Fruit fly (Drosophila melanogaster) whole organism, embryonic: ENCODE data around the gene alpha4GT2.
A peak's percentile ranks its signal among the peaks of the same experiment; 100 is the strongest.

ENCODE experiments used
- ATbp ChIP-seq: fragments of 200-800 bp; sonication (Bioruptor generic); optimal IDR thresholded peaks from 2 replicates; lab custom pipeline; 2017; ENCODE audit warnings: missing biosample characterization, mild to moderate bottlenecking, missing genetic modification characterization, missing genetic modification reagents
- BtbVII ChIP-seq: fragments of 200-800 bp; sonication (Bioruptor generic); optimal IDR thresholded peaks from 3 replicates; lab custom pipeline; 2017; ENCODE audit warnings: missing biosample characterization, mild to moderate bottlenecking, missing genetic modification characterization
- C15 ChIP-seq: fragments of 200-800 bp; sonication (Bioruptor generic); IDR thresholded peaks from 3 replicates; pipeline ENCODE4 v1.3.6; 2022; ENCODE audit warnings: missing biosample characterization, missing genetic modification characterization
- CG10321 ChIP-seq: fragments of 200-800 bp; sonication (Bioruptor generic); IDR thresholded peaks from 2 replicates; pipeline ENCODE4 v1.3.6; 2022; ENCODE audit warnings: missing biosample characterization, missing genetic modification characterization
- CG10565 ChIP-seq: fragments of 200-800 bp; sonication (Bioruptor generic); optimal IDR thresholded peaks from 3 replicates; lab custom pipeline; 2016; ENCODE audit warnings: missing biosample characterization, mild to moderate bottlenecking, missing genetic modification characterization
- CG11247 ChIP-seq: fragments of 200-800 bp; sonication (Bioruptor generic); IDR thresholded peaks from 2 replicates; pipeline ENCODE4 v1.3.6; 2022; ENCODE audit warnings: missing biosample characterization, missing genetic modification characterization
- CG11398 ChIP-seq: fragments of 200-800 bp; sonication (Bioruptor generic); optimal IDR thresholded peaks from 2 replicates; lab custom pipeline; 2016; ENCODE audit warnings: missing biosample characterization, missing genetic modification characterization
- CG11696 ChIP-seq: fragments of 200-800 bp; sonication (Bioruptor generic); IDR thresholded peaks from 2 replicates; pipeline ENCODE4 v1.3.6; 2022; ENCODE audit warnings: missing biosample characterization, missing genetic modification characterization
- CG1233 ChIP-seq: fragments of 200-800 bp; sonication (Bioruptor generic); optimal IDR thresholded peaks from 4 replicates; lab custom pipeline; 2018; ENCODE audit warnings: missing biosample characterization, mild to moderate bottlenecking, missing genetic modification characterization
- CG1647 ChIP-seq: fragments of 200-800 bp; sonication (Bioruptor generic); optimal IDR thresholded peaks from 3 replicates; lab custom pipeline; 2016; ENCODE audit warnings: missing biosample characterization, missing genetic modification characterization
- CG16813 ChIP-seq: fragments of 200-800 bp; sonication (Bioruptor generic); IDR thresholded peaks from 3 replicates; pipeline ENCODE4 v1.3.6; 2022; ENCODE audit warnings: missing biosample characterization, missing genetic modification characterization; ENCODE audit not compliant: partially characterized antibody
- CG17186 ChIP-seq: fragments of 200-800 bp; sonication (Bioruptor generic); optimal IDR thresholded peaks from 3 replicates; lab custom pipeline; 2017; ENCODE audit warnings: missing biosample characterization, missing genetic modification reagents, missing genetic modification characterization
- CG2120 ChIP-seq: fragments of 200-800 bp; sonication (Bioruptor generic); optimal IDR thresholded peaks from 3 replicates; lab custom pipeline; 2016; ENCODE audit warnings: missing biosample characterization, missing genetic modification characterization
- CG34224 ChIP-seq: fragments of 200-800 bp; sonication (Bioruptor generic); IDR thresholded peaks from 3 replicates; pipeline ENCODE4 v1.3.6; 2022; ENCODE audit warnings: missing biosample characterization, missing genetic modification characterization; ENCODE audit not compliant: partially characterized antibody
- CG43689 ChIP-seq: fragments of 200-800 bp; sonication (Bioruptor generic); IDR thresholded peaks from 2 replicates; pipeline ENCODE4 v1.3.6; 2022; ENCODE audit warnings: missing biosample characterization, missing genetic modification characterization
- CG6272 ChIP-seq: fragments of 200-800 bp; sonication (Bioruptor generic); IDR thresholded peaks from 2 replicates; pipeline ENCODE4 v1.3.6; 2022; ENCODE audit warnings: missing biosample characterization, missing genetic modification characterization
- CG6689 ChIP-seq: fragments of 200-800 bp; sonication (Bioruptor generic); IDR thresholded peaks from 2 replicates; pipeline ENCODE4 v1.3.6; 2022; ENCODE audit warnings: missing biosample characterization, missing genetic modification characterization
- CG8944 ChIP-seq: fragments of 200-800 bp; sonication (Bioruptor generic); optimal IDR thresholded peaks from 3 replicates; lab custom pipeline; 2016; ENCODE audit warnings: missing biosample characterization, missing genetic modification characterization
- CG9876 ChIP-seq: fragments of 200-800 bp; sonication (Bioruptor generic); optimal IDR thresholded peaks from 2 replicates; lab custom pipeline; 2016; ENCODE audit warnings: missing biosample characterization, missing genetic modification characterization
- CkIIα-i1 ChIP-seq: fragments of 200-800 bp; sonication (Bioruptor generic); IDR thresholded peaks from 2 replicates; pipeline ENCODE4 v1.3.6; 2022; ENCODE audit warnings: missing biosample characterization, missing genetic modification characterization
- Deaf1 ChIP-seq: fragments of 200-800 bp; optimal IDR thresholded peaks from 3 replicates; lab custom pipeline; 2019; ENCODE audit warnings: missing biosample characterization, mild to moderate bottlenecking, missing genetic modification characterization, moderate library complexity
- E2f1 ChIP-seq: fragments of 200-800 bp; sonication (Bioruptor generic); IDR thresholded peaks from 2 replicates; pipeline ENCODE4 v1.3.6; 2022; ENCODE audit warnings: missing biosample characterization, missing genetic modification characterization
- Fer1 ChIP-seq: fragments of 200-800 bp; sonication (Bioruptor generic); optimal IDR thresholded peaks from 2 replicates; lab custom pipeline; 2017; ENCODE audit warnings: missing biosample characterization, mild to moderate bottlenecking, missing genetic modification characterization
- NC2β ChIP-seq: fragments of 200-800 bp; sonication (Bioruptor generic); optimal IDR thresholded peaks from 2 replicates; lab custom pipeline; 2016; ENCODE audit warnings: missing biosample characterization, missing genetic modification characterization
- Oaz ChIP-seq: fragments of 200-800 bp; sonication (Bioruptor generic); IDR thresholded peaks from 2 replicates; pipeline ENCODE4 v1.3.6; 2022; ENCODE audit warnings: missing biosample characterization, missing genetic modification characterization
- Oli ChIP-seq: fragments of 200-800 bp; sonication (Bioruptor generic); optimal IDR thresholded peaks from 2 replicates; lab custom pipeline; 2018; ENCODE audit warnings: missing biosample characterization, mild to moderate bottlenecking, missing genetic modification characterization, moderate library complexity
- Side ChIP-seq: fragments of 200-800 bp; sonication (Bioruptor generic); optimal IDR thresholded peaks from 2 replicates; lab custom pipeline; 2016; ENCODE audit warnings: missing biosample characterization, missing genetic modification characterization
- aop ChIP-seq: fragments of 200-800 bp; sonication (Bioruptor generic); IDR thresholded peaks from 2 replicates; pipeline ENCODE4 v1.3.6; 2022; ENCODE audit warnings: missing biosample characterization, missing genetic modification characterization
- az2 ChIP-seq: fragments of 200-800 bp; sonication (Bioruptor generic); optimal IDR thresholded peaks from 3 replicates; lab custom pipeline; 2016; ENCODE audit warnings: missing biosample characterization, missing genetic modification characterization
- bab2 ChIP-seq: fragments of 200-800 bp; sonication (Bioruptor generic); optimal IDR thresholded peaks from 2 replicates; lab custom pipeline; 2016; ENCODE audit warnings: missing biosample characterization, missing genetic modification characterization
- bowl ChIP-seq: fragments of 200-800 bp; sonication (Bioruptor generic); IDR thresholded peaks from 2 replicates; pipeline ENCODE4 v1.3.6; 2022; ENCODE audit warnings: missing biosample characterization, missing genetic modification characterization
- chif ChIP-seq, 2 experiments: fragments of 200-800 bp; sonication (Bioruptor generic); optimal IDR thresholded peaks; 3 replicates each; lab custom pipeline; 2016; ENCODE audit warnings: missing biosample characterization in 2 of 2, missing genetic modification characterization in 2 of 2
- emc ChIP-seq: fragments of 200-800 bp; sonication (Bioruptor generic); optimal IDR thresholded peaks from 2 replicates; lab custom pipeline; 2016; ENCODE audit warnings: missing biosample characterization, missing genetic modification characterization
- esg ChIP-seq: fragments of 200-800 bp; sonication (Bioruptor generic); conservative IDR thresholded peaks from 2 replicates; pipeline ENCODE4 v1.3.6; 2022; ENCODE audit warnings: missing biosample characterization, missing genetic modification characterization
- fd3F ChIP-seq: fragments of 200-800 bp; sonication (Bioruptor generic); optimal IDR thresholded peaks from 2 replicates; lab custom pipeline; 2018; ENCODE audit warnings: missing biosample characterization, mild to moderate bottlenecking, missing genetic modification characterization, moderate library complexity
- grn ChIP-seq: fragments of 200-800 bp; sonication (Bioruptor generic); optimal IDR thresholded peaks from 3 replicates; lab custom pipeline; 2017; ENCODE audit warnings: missing biosample characterization, missing genetic modification characterization
- gsb-n ChIP-seq: fragments of 200-800 bp; sonication (Bioruptor generic); optimal IDR thresholded peaks from 3 replicates; lab custom pipeline; 2018; ENCODE audit warnings: missing biosample characterization, mild to moderate bottlenecking, missing genetic modification characterization
- kni ChIP-seq: fragments of 200-800 bp; sonication (Bioruptor generic); optimal IDR thresholded peaks from 3 replicates; lab custom pipeline; 2017; ENCODE audit warnings: mild to moderate bottlenecking, missing biosample characterization, missing genetic modification reagents, missing genetic modification characterization
- lov ChIP-seq, 2 experiments: fragments of 200-800 bp in 1 of 2; fragments of >200 bp in 1 of 2; sonication (Bioruptor generic) in 1 of 2; IDR thresholded peaks in 1 of 2; optimal IDR thresholded peaks in 1 of 2; 2 replicates in 1 of 2; 3 replicates in 1 of 2; pipeline versions ENCODE4 v1.3.6 to Lab custom; 2017 to 2022; ENCODE audit warnings: missing biosample characterization in 1 of 2, missing genetic modification characterization in 1 of 2
- nerfin-1 ChIP-seq: fragments of 200-800 bp; sonication (Bioruptor generic); optimal IDR thresholded peaks from 3 replicates; lab custom pipeline; 2019; ENCODE audit warnings: missing biosample characterization, mild to moderate bottlenecking, missing genetic modification characterization, moderate library complexity
- otp ChIP-seq: fragments of 200-800 bp; sonication (Bioruptor generic); IDR thresholded peaks from 3 replicates; pipeline ENCODE4, ENCODE4 v1.3.6; 2022; ENCODE audit warnings: missing biosample characterization, missing genetic modification characterization
- phol ChIP-seq: fragments of 200-800 bp; sonication (Bioruptor generic); optimal IDR thresholded peaks from 3 replicates; lab custom pipeline; 2018; ENCODE audit warnings: missing biosample characterization, mild to moderate bottlenecking, missing genetic modification characterization, moderate library complexity
- prd ChIP-seq, 3 experiments: fragments of >200 bp in 2 of 3; fragments of 200-800 bp in 1 of 3; sonication (Bioruptor generic) in 1 of 3; optimal IDR thresholded peaks in 2 of 3; IDR thresholded peaks in 1 of 3; 2 replicates in 2 of 3; 3 replicates in 1 of 3; pipeline versions ENCODE4 v1.3.6 to Lab custom; 2017 to 2022; ENCODE audit warnings: missing biosample characterization in 1 of 3, missing genetic modification characterization in 1 of 3
- pros ChIP-seq: fragments of 200-800 bp; sonication (Bioruptor generic); optimal IDR thresholded peaks from 3 replicates; lab custom pipeline; 2019; ENCODE audit warnings: missing biosample characterization, mild to moderate bottlenecking, missing genetic modification characterization, moderate library complexity
- rib ChIP-seq: fragments of 200-800 bp; sonication (Bioruptor generic); IDR thresholded peaks from 2 replicates; pipeline ENCODE4 v1.3.6; 2022; ENCODE audit warnings: missing biosample characterization, missing genetic modification characterization
- slp2 ChIP-seq: fragments of 200-800 bp; sonication (Bioruptor generic); optimal IDR thresholded peaks from 2 replicates; lab custom pipeline; 2016; ENCODE audit warnings: missing biosample characterization, missing genetic modification characterization
- tap ChIP-seq: fragments of 200-800 bp; optimal IDR thresholded peaks from 3 replicates; lab custom pipeline; 2019; ENCODE audit warnings: missing biosample characterization, mild to moderate bottlenecking, missing genetic modification characterization, moderate library complexity
- tna ChIP-seq: fragments of 200-800 bp; sonication (Bioruptor generic); IDR thresholded peaks from 2 replicates; pipeline ENCODE4 v1.3.6; 2022; ENCODE audit warnings: missing biosample characterization, missing genetic modification characterization; ENCODE audit not compliant: partially characterized antibody
- vvl ChIP-seq: fragments of 200-800 bp; sonication (Bioruptor generic); IDR thresholded peaks from 2 replicates; pipeline ENCODE4 v1.3.6; 2022; ENCODE audit warnings: missing biosample characterization, missing genetic modification characterization
- zen2 ChIP-seq: fragments of 200-800 bp; sonication (Bioruptor generic); IDR thresholded peaks from 3 replicates; pipeline ENCODE4 v1.3.6; 2022; ENCODE audit warnings: missing biosample characterization, missing genetic modification characterization; ENCODE audit not compliant: partially characterized antibody

Gene alpha4GT2

DNA sequence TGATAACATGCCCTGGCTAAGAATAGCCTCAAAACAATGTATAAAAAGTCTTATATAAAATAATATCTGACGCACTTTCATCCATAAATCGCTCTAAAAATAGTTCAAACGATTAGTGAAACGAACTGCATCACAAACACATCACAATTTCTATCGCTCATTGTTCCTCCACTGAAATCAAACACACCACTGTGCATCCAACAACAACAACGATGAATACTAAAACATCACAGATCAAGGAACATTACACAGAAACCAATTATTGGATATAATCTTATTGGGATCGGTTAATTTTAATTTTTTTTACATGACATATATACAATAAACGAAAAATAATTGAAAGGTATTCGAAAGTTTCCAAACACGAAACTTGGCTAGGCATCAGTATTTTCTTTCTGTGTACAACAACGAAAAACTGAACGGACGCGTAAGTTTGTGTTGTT, 47.3 kb downstream of the alpha4GT2 start (continued):
- TF ChIP-seq Deaf1 (tag; lab: Kevin White, UChicago) (peak; percentile 50), C15 (GFP tag; lab: Robert Waterston, UW) (0 out of 3 replicates have a peak, but pooled peaks have one; percentile 30), fd3F (GFP tag; lab: Kevin White, UChicago) (peak; percentile 61), E2f1 (GFP tag; lab: Robert Waterston, UW) (peak; percentile 80), CG8944 (GFP tag; lab: Kevin White, UChicago) (peak; percentile 67), Side (GFP tag; lab: Kevin White, UChicago) (peak; percentile 43), CG2120 (GFP tag; lab: Kevin White, UChicago) (peak; percentile 79), CG16813 (GFP tag; lab: Robert Waterston, UW) (no peak), Oaz (peak; percentile 63), CG43689 (GFP tag; lab: Robert Waterston, UW) (no peak), NC2β (GFP tag; lab: Kevin White, UChicago) (peak; percentile 70), ATbp (GFP tag; lab: Kevin White, UChicago) (peak; percentile 63), CG11247 (GFP tag; lab: Robert Waterston, UW) (peak; percentile 72; the same call in 1 of the 2 replicates), CG17186 (GFP tag; lab: Kevin White, UChicago) (peak; percentile 7), bowl (GFP tag; lab: Robert Waterston, UW) (0 out of 2 replicates have a peak, but pooled peaks have one; percentile 43), kni (no peak), CkIIα-i1 (GFP tag; lab: Robert Waterston, UW) (no peak), slp2 (GFP tag; lab: Kevin White, UChicago) (peak; percentile 67), Fer1 (GFP tag; lab: Kevin White, UChicago) (peak; percentile 36), az2 (GFP tag; lab: Kevin White, UChicago) (peak; percentile 85), lov (optimal IDR thresholded peaks at IDR 0.05; lab: Kevin White, UChicago) (no peak), lov (GFP tag; IDR thresholded peaks at IDR 0.05; lab: Robert Waterston, UW) (no peak; the same call in 2 of the 3 replicates), grn (GFP tag; lab: Kevin White, UChicago) (peak; percentile 18), CG11398 (GFP tag; lab: Kevin White, UChicago) (peak; percentile 13), Oli (tag; lab: Kevin White, UChicago) (peak; percentile 84), CG1233 (peak; percentile 34), rib (GFP tag; lab: Robert Waterston, UW) (peak; percentile 27; the same call in 1 of the 2 replicates), gsb-n (no peak), bab2 (peak; percentile 75), BtbVII (GFP tag; lab: Kevin White, UChicago) (no peak), tna (GFP tag; lab: Robert Waterston, UW) (no peak), nerfin-1 (tag; lab: Kevin White, UChicago) (peak; percentile 72), vvl (GFP tag; lab: Robert Waterston, UW) (peak; percentile 91), phol (peak; percentile 86), CG11696 (GFP tag; lab: Robert Waterston, UW) (no peak; the same call in 1 of the 2 replicates), zen2 (GFP tag; lab: Robert Waterston, UW) (no peak), CG6689 (GFP tag; lab: Robert Waterston, UW) (peak; percentile 74), CG10565 (GFP tag; lab: Kevin White, UChicago) (no peak), aop (peak; percentile 40; the same call in 1 of the 2 replicates), otp (no peak), esg (GFP tag; lab: Robert Waterston, UW) (peak; percentile 66), CG1647 (GFP tag; lab: Kevin White, UChicago) (peak; percentile 53), CG34224 (GFP tag; lab: Robert Waterston, UW) (no peak), CG10321 (no peak), emc (peak; percentile 3), tap (peak; percentile 81), chif (GFP tag; optimal IDR thresholded peaks at IDR 0.05; lab: Kevin White, UChicago) (peak; percentile 48 to 77), pros (GFP tag; lab: Kevin White, UChicago) (no peak), prd (optimal IDR thresholded peaks at IDR 0.05; lab: Kevin White, UChicago) (no peak), prd (GFP tag; IDR thresholded peaks at IDR 0.05; lab: Robert Waterston, UW) (peak; percentile 83), CG6272 (GFP tag; lab: Robert Waterston, UW) (no peak), CG9876 (GFP tag; lab: Kevin White, UChicago) (peak; percentile 12)
